Fruit fly (Drosophila melanogaster) whole organism, embryonic: ENCODE measurements around the gene CG17377.

Source experiments
- Bdp1 ChIP-seq: fragments of 200-800 bp; sonication (Bioruptor generic); optimal IDR thresholded peaks from 3 replicates; lab custom pipeline; 2016; ENCODE audit warnings: missing biosample characterization, missing genetic modification characterization
- CG1024 ChIP-seq: fragments of 200-800 bp; sonication (Bioruptor generic); IDR thresholded peaks from 2 replicates; pipeline ENCODE4 v1.3.6; 2022; ENCODE audit warnings: missing biosample characterization, missing genetic modification characterization
- CG11560 ChIP-seq: fragments of 200-800 bp; sonication (Bioruptor generic); IDR thresholded peaks from 3 replicates; pipeline ENCODE4 v1.3.6; 2022; ENCODE audit warnings: missing biosample characterization, missing genetic modification characterization
- CG13287 ChIP-seq: fragments of 200-800 bp; sonication (Bioruptor generic); IDR thresholded peaks from 2 replicates; pipeline ENCODE4 v1.3.6; 2022; ENCODE audit warnings: missing biosample characterization, missing genetic modification characterization; ENCODE audit not compliant: partially characterized antibody
- CG14860 ChIP-seq: fragments of 200-800 bp; sonication (Bioruptor generic); IDR thresholded peaks from 3 replicates; pipeline ENCODE4 v1.3.6; 2022; ENCODE audit warnings: missing biosample characterization, missing genetic modification characterization; ENCODE audit not compliant: partially characterized antibody
- CG18262 ChIP-seq: fragments of 200-800 bp; optimal IDR thresholded peaks from 3 replicates; lab custom pipeline; 2019; ENCODE audit warnings: missing biosample characterization, mild to moderate bottlenecking, missing genetic modification characterization, moderate library complexity
- CG30020 ChIP-seq: fragments of 200-800 bp; optimal IDR thresholded peaks from 2 replicates; lab custom pipeline; 2019; ENCODE audit warnings: missing biosample characterization, mild to moderate bottlenecking, missing genetic modification characterization, moderate library complexity
- CG3163 ChIP-seq: fragments of 200-800 bp; sonication (Bioruptor generic); optimal IDR thresholded peaks from 3 replicates; lab custom pipeline; 2016; ENCODE audit warnings: missing biosample characterization, missing genetic modification characterization
- CG3838 ChIP-seq: fragments of 200-800 bp; sonication (Bioruptor generic); optimal IDR thresholded peaks from 3 replicates; lab custom pipeline; 2016; ENCODE audit warnings: missing biosample characterization, missing genetic modification characterization
- CG42726 ChIP-seq: fragments of 200-800 bp; sonication (Bioruptor generic); IDR thresholded peaks from 2 replicates; pipeline ENCODE4 v1.3.6; 2022; ENCODE audit warnings: missing biosample characterization, missing genetic modification characterization; ENCODE audit not compliant: partially characterized antibody
- CG4404 ChIP-seq: fragments of 200-800 bp; sonication (Bioruptor generic); IDR thresholded peaks from 2 replicates; pipeline ENCODE4 v1.3.6; 2022; ENCODE audit warnings: missing biosample characterization, missing genetic modification characterization
- CG4730 ChIP-seq: fragments of 200-800 bp; sonication (Bioruptor generic); IDR thresholded peaks from 2 replicates; pipeline ENCODE4 v1.3.6; 2022; ENCODE audit warnings: missing biosample characterization, missing genetic modification characterization
- CG4820 ChIP-seq: fragments of 200-800 bp; sonication (Bioruptor generic); optimal IDR thresholded peaks from 3 replicates; lab custom pipeline; 2016; ENCODE audit warnings: missing biosample characterization, missing genetic modification characterization
- CG5953 ChIP-seq: fragments of 200-800 bp; sonication (Bioruptor generic); IDR thresholded peaks from 2 replicates; pipeline ENCODE4 v1.3.6; 2022; ENCODE audit warnings: missing biosample characterization, missing genetic modification characterization
- CG6272 ChIP-seq: fragments of 200-800 bp; sonication (Bioruptor generic); IDR thresholded peaks from 2 replicates; pipeline ENCODE4 v1.3.6; 2022; ENCODE audit warnings: missing biosample characterization, missing genetic modification characterization
- CG6689 ChIP-seq: fragments of 200-800 bp; sonication (Bioruptor generic); IDR thresholded peaks from 2 replicates; pipeline ENCODE4 v1.3.6; 2022; ENCODE audit warnings: missing biosample characterization, missing genetic modification characterization
- CG6854 ChIP-seq: fragments of 200-800 bp; sonication (Bioruptor generic); optimal IDR thresholded peaks from 3 replicates; lab custom pipeline; 2017; ENCODE audit warnings: missing biosample characterization, mild to moderate bottlenecking, missing genetic modification characterization
- CG7786 ChIP-seq: fragments of 200-800 bp; sonication (Bioruptor generic); optimal IDR thresholded peaks from 2 replicates; lab custom pipeline; 2016; ENCODE audit warnings: missing biosample characterization, missing genetic modification characterization
- CG7987 ChIP-seq: fragments of 200-800 bp; sonication (Bioruptor generic); optimal IDR thresholded peaks from 2 replicates; lab custom pipeline; 2018; ENCODE audit warnings: missing biosample characterization, mild to moderate bottlenecking, missing genetic modification characterization, moderate library complexity
- CG8290 ChIP-seq, 3 experiments: fragments of 200-800 bp; sonication (Bioruptor generic); optimal IDR thresholded peaks; 2 replicates each; lab custom pipeline; 2016 to 2019; ENCODE audit warnings: missing biosample characterization in 3 of 3, missing genetic modification characterization in 3 of 3, mild to moderate bottlenecking in 2 of 3, moderate library complexity in 1 of 3
- CG8478 ChIP-seq: fragments of >200 bp; optimal IDR thresholded peaks from 2 replicates; lab custom pipeline; 2018
- CG8944 ChIP-seq: fragments of 200-800 bp; sonication (Bioruptor generic); optimal IDR thresholded peaks from 3 replicates; lab custom pipeline; 2016; ENCODE audit warnings: missing biosample characterization, missing genetic modification characterization
- Drgx ChIP-seq: fragments of 200-800 bp; sonication (Bioruptor generic); IDR thresholded peaks from 2 replicates; pipeline ENCODE4 v1.3.6; 2022; ENCODE audit warnings: missing biosample characterization, missing genetic modification characterization
- Ets97D ChIP-seq: fragments of 200-800 bp; sonication (Bioruptor generic); optimal IDR thresholded peaks from 3 replicates; lab custom pipeline; 2016; ENCODE audit warnings: missing biosample characterization, missing genetic modification characterization
- Fer1 ChIP-seq: fragments of 200-800 bp; sonication (Bioruptor generic); optimal IDR thresholded peaks from 2 replicates; lab custom pipeline; 2017; ENCODE audit warnings: missing biosample characterization, mild to moderate bottlenecking, missing genetic modification characterization
- Gug ChIP-seq: fragments of 200-800 bp; sonication (Bioruptor generic); IDR thresholded peaks from 4 replicates; pipeline ENCODE4 v1.3.6; 2022; ENCODE audit warnings: missing biosample characterization, missing genetic modification characterization
- HHEX ChIP-seq: fragments of 200-800 bp; sonication (Bioruptor generic); optimal IDR thresholded peaks from 3 replicates; lab custom pipeline; 2017; ENCODE audit warnings: missing biosample characterization, mild to moderate bottlenecking, missing genetic modification characterization, missing genetic modification reagents
- Hr39 ChIP-seq: fragments of >200 bp; optimal IDR thresholded peaks from 2 replicates; lab custom pipeline; 2017
- Jarid2 ChIP-seq: fragments of 200-800 bp; sonication (Bioruptor generic); optimal IDR thresholded peaks from 3 replicates; lab custom pipeline; 2017; ENCODE audit warnings: mild to moderate bottlenecking, missing biosample characterization, missing genetic modification reagents, missing genetic modification characterization
- Max ChIP-seq: fragments of 200-800 bp; sonication (Bioruptor generic); optimal IDR thresholded peaks from 2 replicates; lab custom pipeline; 2016; ENCODE audit warnings: missing biosample characterization, mild to moderate bottlenecking, missing genetic modification characterization
- Neu2 ChIP-seq: fragments of 200-800 bp; sonication (Bioruptor generic); optimal IDR thresholded peaks from 3 replicates; lab custom pipeline; 2016; ENCODE audit warnings: missing biosample characterization, missing genetic modification characterization, borderline replicate concordance
- Rx ChIP-seq: fragments of 200-800 bp; sonication (Bioruptor generic); IDR thresholded peaks from 2 replicates; pipeline ENCODE4 v1.3.6; 2022; ENCODE audit warnings: missing biosample characterization, missing genetic modification characterization
- ara ChIP-seq: fragments of 200-800 bp; sonication (Bioruptor generic); IDR thresholded peaks from 2 replicates; pipeline ENCODE4 v1.3.6; 2022; ENCODE audit warnings: missing biosample characterization, missing genetic modification characterization
- en ChIP-seq: fragments of 200-800 bp; sonication (Bioruptor generic); optimal IDR thresholded peaks from 2 replicates; lab custom pipeline; 2016; ENCODE audit warnings: missing biosample characterization, missing genetic modification characterization
- eyg ChIP-seq: fragments of 200-800 bp; sonication (Bioruptor generic); optimal IDR thresholded peaks from 3 replicates; lab custom pipeline; 2016; ENCODE audit warnings: missing biosample characterization, missing genetic modification characterization
- hkb ChIP-seq, 2 experiments: fragments of 200-800 bp in 1 of 2; fragments of >200 bp in 1 of 2; sonication (Bioruptor generic) in 1 of 2; IDR thresholded peaks in 1 of 2; optimal IDR thresholded peaks in 1 of 2; 2 replicates each; pipeline versions ENCODE4 v1.3.6 to Lab custom; 2017 to 2022; ENCODE audit warnings: missing biosample characterization in 1 of 2, missing genetic modification characterization in 1 of 2
- insv ChIP-seq, 2 experiments: fragments of 200-800 bp; sonication (Bioruptor generic); optimal IDR thresholded peaks; 3 replicates each; lab custom pipeline; 2016 to 2018; ENCODE audit warnings: missing biosample characterization in 2 of 2, missing genetic modification characterization in 2 of 2
- kah ChIP-seq: fragments of 200-800 bp; sonication (Bioruptor generic); optimal IDR thresholded peaks from 2 replicates; lab custom pipeline; 2018; ENCODE audit warnings: missing biosample characterization, mild to moderate bottlenecking, missing genetic modification characterization
- kni ChIP-seq: fragments of 200-800 bp; sonication (Bioruptor generic); optimal IDR thresholded peaks from 3 replicates; lab custom pipeline; 2017; ENCODE audit warnings: mild to moderate bottlenecking, missing biosample characterization, missing genetic modification reagents, missing genetic modification characterization
- lbe ChIP-seq: fragments of 200-800 bp; sonication (Bioruptor generic); optimal IDR thresholded peaks from 2 replicates; lab custom pipeline; 2016; ENCODE audit warnings: missing biosample characterization, mild to moderate bottlenecking, missing genetic modification characterization
- luna ChIP-seq: fragments of 200-800 bp; sonication (Bioruptor generic); optimal IDR thresholded peaks from 2 replicates; lab custom pipeline; 2016; ENCODE audit warnings: missing biosample characterization, missing genetic modification characterization
- oc ChIP-seq: fragments of 200-800 bp; sonication (Bioruptor generic); optimal IDR thresholded peaks from 2 replicates; lab custom pipeline; 2018; ENCODE audit warnings: missing biosample characterization, mild to moderate bottlenecking, missing genetic modification characterization, moderate library complexity
- run ChIP-seq: fragments of 200-800 bp; sonication (Bioruptor generic); optimal IDR thresholded peaks from 3 replicates; lab custom pipeline; 2018; ENCODE audit warnings: missing biosample characterization, mild to moderate bottlenecking, missing genetic modification characterization
- sd ChIP-seq: fragments of 200-800 bp; sonication (Bioruptor generic); optimal IDR thresholded peaks from 3 replicates; lab custom pipeline; 2018; ENCODE audit warnings: missing biosample characterization, mild to moderate bottlenecking, missing genetic modification characterization, moderate library complexity
- sna ChIP-seq: fragments of 200-800 bp; sonication (Bioruptor generic); IDR thresholded peaks from 2 replicates; pipeline ENCODE4 v1.3.6; 2022; ENCODE audit warnings: missing biosample characterization, missing genetic modification characterization; ENCODE audit not compliant: partially characterized antibody
- sr ChIP-seq: fragments of 200-800 bp; sonication (Bioruptor generic); IDR thresholded peaks from 3 replicates; pipeline ENCODE4 v1.3.6; 2022; ENCODE audit warnings: missing biosample characterization, missing genetic modification characterization
- trem ChIP-seq: fragments of 200-800 bp; optimal IDR thresholded peaks from 3 replicates; lab custom pipeline; 2019; ENCODE audit warnings: missing biosample characterization, mild to moderate bottlenecking, missing genetic modification characterization, moderate library complexity
- unpg ChIP-seq: fragments of 200-800 bp; sonication (Bioruptor generic); optimal IDR thresholded peaks from 3 replicates; lab custom pipeline; 2018; ENCODE audit warnings: missing biosample characterization, mild to moderate bottlenecking, missing genetic modification characterization, moderate library complexity
- vnd ChIP-seq: fragments of 200-800 bp; sonication (Bioruptor generic); IDR thresholded peaks from 3 replicates; pipeline ENCODE4 v1.3.6; 2022; ENCODE audit warnings: missing biosample characterization, missing genetic modification characterization; ENCODE audit not compliant: partially characterized antibody

The CG17377 gene

DNA sequence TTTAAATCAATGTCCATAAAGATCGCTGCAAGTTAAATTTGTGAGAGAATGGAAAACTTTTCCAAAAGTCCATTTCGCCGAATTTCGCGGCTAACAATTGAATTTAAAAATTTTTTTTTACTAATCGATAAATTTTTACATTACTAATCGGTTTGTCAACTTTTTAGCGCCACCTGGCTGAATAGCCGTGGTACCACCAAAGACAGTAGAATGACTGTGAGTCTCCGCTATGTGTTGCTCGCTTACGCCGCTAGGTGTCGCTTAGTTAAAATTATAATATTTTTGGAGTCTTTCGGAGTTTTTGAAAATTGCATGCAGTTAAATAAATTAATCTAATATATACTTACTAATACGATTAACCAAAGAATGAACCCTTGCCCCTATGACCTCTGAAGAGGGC, 5.2 kb downstream of the CG17377 start (continued):
- TF ChIP-seq CG18262 (tag; lab: Kevin White, UChicago) (peak; percentile 39), sr (GFP tag; lab: Robert Waterston, UW) (no peak), CG5953 (GFP tag; lab: Robert Waterston, UW) (no peak)

DNA sequence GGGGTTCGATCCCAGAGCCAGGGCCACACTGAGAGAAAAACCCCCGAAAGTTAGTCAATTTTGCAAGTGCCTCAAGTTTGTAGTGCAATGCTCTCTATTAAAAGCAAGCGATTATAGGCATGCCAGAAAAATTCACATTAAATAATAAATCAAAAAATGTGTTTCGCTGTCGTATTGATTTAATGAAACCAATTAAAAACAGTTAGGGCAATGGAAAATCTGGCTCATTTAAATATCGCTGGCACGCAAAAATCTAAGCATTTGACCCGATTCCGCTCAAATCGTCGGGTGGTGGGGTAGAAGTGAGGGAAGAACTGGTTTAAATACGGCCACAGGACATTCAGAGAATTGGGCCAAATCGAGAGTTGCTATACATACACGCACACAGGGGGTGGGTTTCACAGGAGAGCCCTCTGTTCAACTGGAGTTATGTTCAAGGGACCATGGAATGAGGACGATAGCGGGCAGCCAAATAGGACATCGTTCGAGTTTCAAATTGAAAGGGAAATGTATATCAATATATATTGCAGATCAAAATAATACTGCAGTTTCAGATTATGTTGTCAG, 7.6 kb downstream of the CG17377 start:
- TF ChIP-seq CG8944 (no peak), vnd (no peak), CG4820 (GFP tag; lab: Kevin White, UChicago) (no peak), ara (GFP tag; lab: Robert Waterston, UW) (no peak), sd (tag; lab: Kevin White, UChicago) (peak; percentile 52), CG7786 (GFP tag; lab: Kevin White, UChicago) (no peak), Gug (GFP tag; lab: Robert Waterston, UW) (peak; percentile 17; the same call in 1 of the 4 replicates), CG4404 (GFP tag; lab: Robert Waterston, UW) (no peak), Hr39 (lab: Kevin White, UChicago) (no peak), Max (GFP tag; lab: Kevin White, UChicago) (no peak), Rx (GFP tag; lab: Robert Waterston, UW) (no peak), oc (no peak), eyg (GFP tag; lab: Kevin White, UChicago) (no peak), en (GFP tag; lab: Kevin White, UChicago) (no peak), CG3163 (GFP tag; lab: Kevin White, UChicago) (no peak), Drgx (GFP tag; lab: Robert Waterston, UW) (no peak), lbe (GFP tag; lab: Kevin White, UChicago) (no peak), Bdp1 (GFP tag; lab: Kevin White, UChicago) (no peak), luna (GFP tag; lab: Kevin White, UChicago) (no peak), CG13287 (GFP tag; lab: Robert Waterston, UW) (no peak), insv (GFP tag; optimal IDR thresholded peaks at IDR 0.05; lab: Kevin White, UChicago) (no peak), trem (tag; lab: Kevin White, UChicago) (no peak), CG1024 (GFP tag; lab: Robert Waterston, UW) (no peak), CG8478 (no peak), CG42726 (GFP tag; lab: Robert Waterston, UW) (no peak), CG8290 (GFP tag; optimal IDR thresholded peaks at IDR 0.05; lab: Kevin White, UChicago) (no peak), CG8290 (tag; optimal IDR thresholded peaks at IDR 0.05; lab: Kevin White, UChicago) (peak in 1 of 2 experiments; percentile 26), Neu2 (no peak), Fer1 (GFP tag; lab: Kevin White, UChicago) (no peak), unpg (peak; percentile 15), kni (GFP tag; lab: Kevin White, UChicago) (peak; percentile 72), Ets97D (GFP tag; lab: Kevin White, UChicago) (no peak), kah (GFP tag; lab: Kevin White, UChicago) (no peak), run (tag; lab: Kevin White, UChicago) (no peak), Jarid2 (GFP tag; lab: Kevin White, UChicago) (no peak), CG6272 (GFP tag; lab: Robert Waterston, UW) (no peak), CG6854 (no peak), CG4730 (GFP tag; lab: Robert Waterston, UW) (no peak), HHEX (no peak), CG3838 (GFP tag; lab: Kevin White, UChicago) (no peak), CG14860 (GFP tag; lab: Robert Waterston, UW) (no peak), CG6689 (GFP tag; lab: Robert Waterston, UW) (0 out of 2 replicates have a peak, but pooled peaks have one; percentile 7), CG11560 (tag; lab: Robert Waterston, UW) (no peak; the same call in 2 of the 3 replicates), CG30020 (tag; lab: Kevin White, UChicago) (no peak), sna (GFP tag; lab: Robert Waterston, UW) (no peak), hkb (optimal IDR thresholded peaks at IDR 0.05; lab: Kevin White, UChicago) (no peak), hkb (GFP tag; IDR thresholded peaks at IDR 0.05; lab: Robert Waterston, UW) (no peak), CG7987 (no peak)
